Worm (Caenorhabditis elegans) whole organism, L1 larva: ENCODE data around the gene Y20C6A.4.
"Not testable (repeated sequence)": the region's sequence is repeated elsewhere in the genome, so short reads cannot be mapped to it uniquely, and the experiment has no call there.

Experiments
- C04F5.9 ChIP-seq: sonication (generic microtip); optimal IDR thresholded peaks from 2 replicates; lab custom pipeline; 2016; ENCODE audit warnings: missing genetic modification characterization, missing compliant biosample characterization
- C34B4.2 ChIP-seq: sonication (generic microtip); optimal IDR thresholded peaks from 2 replicates; lab custom pipeline; 2017; ENCODE audit warnings: mild to moderate bottlenecking, missing genetic modification characterization, missing compliant biosample characterization
- F16B12.6 ChIP-seq: fragments of 150-350 bp; optimal IDR thresholded peaks from 2 replicates; lab custom pipeline; 2014; ENCODE audit warnings: missing biosample characterization, missing genetic modification characterization
- Y116A8C.19 ChIP-seq: sonication (generic microtip); optimal IDR thresholded peaks from 2 replicates; lab custom pipeline; 2016; ENCODE audit warnings: missing compliant biosample characterization, missing genetic modification characterization, borderline replicate concordance
- ceh-63 ChIP-seq: fragments of 200-800 bp; sonication (Bioruptor generic); optimal IDR thresholded peaks from 2 replicates; lab custom pipeline; 2018; ENCODE audit warnings: mild to moderate bottlenecking, missing genetic modification characterization, missing compliant biosample characterization
- ceh-8 ChIP-seq: fragments of 200-800 bp; sonication (Bioruptor generic); optimal IDR thresholded peaks from 2 replicates; lab custom pipeline; 2018; ENCODE audit warnings: mild to moderate bottlenecking, missing genetic modification characterization, moderate library complexity, missing compliant biosample characterization
- ceh-88 ChIP-seq: fragments of 200-800 bp; sonication (Bioruptor generic); IDR thresholded peaks from 2 replicates; pipeline ENCODE4 v1.3.6; 2022; ENCODE audit warnings: missing genetic modification characterization, missing compliant biosample characterization
- ceh-90 ChIP-seq: sonication (generic microtip); optimal IDR thresholded peaks from 2 replicates; lab custom pipeline; 2016; ENCODE audit warnings: missing genetic modification characterization, missing compliant biosample characterization
- ces-1 ChIP-seq: fragments of 150-350 bp; optimal IDR thresholded peaks from 2 replicates; lab custom pipeline; 2014; ENCODE audit warnings: missing biosample characterization, missing genetic modification reagents, missing genetic modification characterization
- efl-1 ChIP-seq, 4 experiments: fragments of 150-350 bp; optimal IDR thresholded peaks in 3 of 4; peaks in 1 of 4; 1 replicate in 1 of 4; 2 replicates in 3 of 4; lab custom pipeline; 2014; ENCODE audit warnings: missing biosample characterization in 2 of 4, missing genetic modification characterization in 2 of 4, missing genetic modification reagents in 2 of 4
- efl-3 ChIP-seq: fragments of 200-800 bp; sonication (Bioruptor generic); optimal IDR thresholded peaks from 2 replicates; lab custom pipeline; 2018; ENCODE audit warnings: mild to moderate bottlenecking, missing genetic modification characterization, missing compliant biosample characterization
- elt-2 ChIP-seq: sonication (generic microtip); optimal IDR thresholded peaks from 2 replicates; lab custom pipeline; 2016; ENCODE audit warnings: missing genetic modification characterization, mild to moderate bottlenecking, inconsistent platforms, missing compliant biosample characterization, missing genetic modification reagents
- fkh-10 ChIP-seq: sonication (generic microtip); optimal IDR thresholded peaks from 2 replicates; lab custom pipeline; 2017; ENCODE audit warnings: missing biosample characterization, missing genetic modification reagents, missing genetic modification characterization
- hlh-17 ChIP-seq: fragments of 200-800 bp; sonication (Bioruptor generic); optimal IDR thresholded peaks from 2 replicates; lab custom pipeline; 2018; ENCODE audit warnings: missing genetic modification characterization, mild to moderate bottlenecking, missing compliant biosample characterization, moderate library complexity, borderline replicate concordance
- hlh-4 ChIP-seq: sonication (generic microtip); optimal IDR thresholded peaks from 2 replicates; lab custom pipeline; 2016; ENCODE audit warnings: mild to moderate bottlenecking, missing genetic modification characterization, missing compliant biosample characterization
- isw-1 ChIP-seq: fragments of 200-800 bp; sonication (Bioruptor generic); IDR thresholded peaks from 2 replicates; pipeline ENCODE4 v1.3.6; 2022; ENCODE audit warnings: missing genetic modification characterization, missing compliant biosample characterization
- jun-1 ChIP-seq: fragments of 150-350 bp; optimal IDR thresholded peaks from 2 replicates; lab custom pipeline; 2014; ENCODE audit warnings: missing biosample characterization, missing genetic modification reagents, missing genetic modification characterization
- lin-14 ChIP-seq: fragments of 200-800 bp; sonication (Bioruptor generic); optimal IDR thresholded peaks from 2 replicates; lab custom pipeline; 2018; ENCODE audit warnings: mild to moderate bottlenecking, missing genetic modification characterization, moderate library complexity, missing compliant biosample characterization
- lir-3 ChIP-seq: sonication (generic microtip); optimal IDR thresholded peaks from 2 replicates; lab custom pipeline; 2016; ENCODE audit warnings: mild to moderate bottlenecking, missing genetic modification characterization, moderate library complexity, missing compliant biosample characterization; ENCODE audit not compliant: poor library complexity
- lsy-2 ChIP-seq, 2 experiments: fragments of 150-350 bp; optimal IDR thresholded peaks; 2 replicates each; lab custom pipeline; 2014; ENCODE audit warnings: missing biosample characterization in 2 of 2, missing genetic modification characterization in 2 of 2
- mab-9 ChIP-seq: fragments of 200-800 bp; sonication (Bioruptor generic); IDR thresholded peaks from 2 replicates; pipeline ENCODE4 v1.3.6; 2022; ENCODE audit warnings: missing genetic modification reagents, missing genetic modification characterization, missing compliant biosample characterization
- mdl-1 ChIP-seq, 2 experiments: fragments of 150-350 bp; optimal IDR thresholded peaks; 2 replicates each; lab custom pipeline; 2014 to 2017; ENCODE audit warnings: missing biosample characterization in 2 of 2, missing genetic modification characterization in 2 of 2, inconsistent platforms in 1 of 2
- nhr-11 ChIP-seq: fragments of 150-350 bp; optimal IDR thresholded peaks from 2 replicates; lab custom pipeline; 2014; ENCODE audit warnings: missing biosample characterization, missing genetic modification characterization
- nhr-20 ChIP-seq: sonication (generic microtip); optimal IDR thresholded peaks from 2 replicates; lab custom pipeline; 2016; ENCODE audit warnings: mild to moderate bottlenecking, missing genetic modification characterization, missing compliant biosample characterization
- nhr-237 ChIP-seq: fragments of 150-350 bp; optimal IDR thresholded peaks from 2 replicates; lab custom pipeline; 2014; ENCODE audit warnings: missing biosample characterization, missing genetic modification characterization
- nhr-71 ChIP-seq: sonication (generic microtip); optimal IDR thresholded peaks from 2 replicates; lab custom pipeline; 2016; ENCODE audit warnings: mild to moderate bottlenecking, missing genetic modification characterization, moderate library complexity, missing compliant biosample characterization
- nhr-90 ChIP-seq: sonication (generic microtip); optimal IDR thresholded peaks from 2 replicates; lab custom pipeline; 2016; ENCODE audit warnings: mild to moderate bottlenecking, missing genetic modification characterization, missing compliant biosample characterization; ENCODE audit not compliant: poor library complexity
- pax-3 ChIP-seq: fragments of 200-800 bp; sonication (Bioruptor generic); optimal IDR thresholded peaks from 2 replicates; lab custom pipeline; 2018; ENCODE audit warnings: mild to moderate bottlenecking, missing genetic modification characterization, moderate library complexity, missing compliant biosample characterization
- pqm-1 ChIP-seq: sonication (generic microtip); optimal IDR thresholded peaks from 3 replicates; lab custom pipeline; 2017; ENCODE audit warnings: missing biosample characterization, missing genetic modification characterization
- snpc-4 ChIP-seq: fragments of 150-350 bp; optimal IDR thresholded peaks from 2 replicates; lab custom pipeline; 2014; ENCODE audit warnings: missing biosample characterization, missing genetic modification characterization
- snu-23 ChIP-seq: sonication (generic microtip); optimal IDR thresholded peaks from 2 replicates; lab custom pipeline; 2016; ENCODE audit warnings: missing genetic modification characterization, missing compliant biosample characterization
- sox-4 ChIP-seq: sonication (generic microtip); optimal IDR thresholded peaks from 2 replicates; lab custom pipeline; 2016; ENCODE audit warnings: missing genetic modification characterization, missing compliant biosample characterization
- unc-130 ChIP-seq: fragments of 150-350 bp; optimal IDR thresholded peaks from 2 replicates; lab custom pipeline; 2017; ENCODE audit warnings: missing biosample characterization, missing genetic modification characterization, inconsistent platforms
- unc-98 ChIP-seq: fragments of 200-800 bp; sonication (Bioruptor generic); IDR thresholded peaks from 2 replicates; pipeline ENCODE4 v1.3.6; 2022; ENCODE audit warnings: missing genetic modification characterization, missing compliant biosample characterization
- xbp-1 ChIP-seq: sonication (generic microtip); optimal IDR thresholded peaks from 2 replicates; lab custom pipeline; 2016; ENCODE audit warnings: missing genetic modification characterization, missing compliant biosample characterization

Y20C6A.4 gene

DNA sequence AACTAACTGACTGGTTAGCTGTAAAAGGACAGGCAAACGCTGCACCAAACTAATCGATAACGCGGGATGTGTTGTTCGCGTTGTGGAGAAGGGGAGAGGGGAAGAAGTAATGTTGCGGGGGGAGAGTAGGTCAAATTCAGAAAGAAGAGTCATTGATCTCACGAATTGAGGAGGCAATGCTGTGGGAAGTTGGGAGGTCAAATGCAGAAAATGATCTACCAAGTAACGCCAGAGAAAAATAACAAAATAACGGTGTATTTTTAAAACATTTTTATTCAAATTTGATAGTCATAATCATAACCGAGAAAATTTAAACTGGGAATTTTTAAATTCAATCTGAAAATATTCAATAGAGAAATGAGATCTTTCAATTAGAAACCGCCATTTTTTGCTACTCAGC, 29.9 kb upstream of the Y20C6A.4 start, which contains the start of gene lsy-27:
TSS of gene lsy-27 (minus strand) at position 101 of the 400 bp plus-strand sequence.
- TF ChIP-seq efl-3 (GFP tag; lab: Kevin White, UChicago) = no peak
- no peak for TF ChIP-seq jun-1 (tag; lab: Kevin White, UChicago)
- no peak for TF ChIP-seq pax-3 (tag; lab: Kevin White, UChicago)
- no peak for TF ChIP-seq lsy-2 (tag; optimal IDR thresholded peaks at IDR 0.05; lab: Kevin White, UChicago)
- no peak for TF ChIP-seq elt-2 (tag; lab: Kevin White, UChicago)
- TF ChIP-seq pqm-1 (tag; lab: Kevin White, UChicago) = no peak
- no peak for TF ChIP-seq snu-23 (GFP tag; lab: Kevin White, UChicago)
- TF ChIP-seq mab-9 (GFP tag; lab: Robert Waterston, UW) = no peak
- TF ChIP-seq hlh-17 (GFP tag; lab: Kevin White, UChicago) = no peak
- no peak for TF ChIP-seq isw-1 (GFP tag; lab: Robert Waterston, UW)

DNA sequence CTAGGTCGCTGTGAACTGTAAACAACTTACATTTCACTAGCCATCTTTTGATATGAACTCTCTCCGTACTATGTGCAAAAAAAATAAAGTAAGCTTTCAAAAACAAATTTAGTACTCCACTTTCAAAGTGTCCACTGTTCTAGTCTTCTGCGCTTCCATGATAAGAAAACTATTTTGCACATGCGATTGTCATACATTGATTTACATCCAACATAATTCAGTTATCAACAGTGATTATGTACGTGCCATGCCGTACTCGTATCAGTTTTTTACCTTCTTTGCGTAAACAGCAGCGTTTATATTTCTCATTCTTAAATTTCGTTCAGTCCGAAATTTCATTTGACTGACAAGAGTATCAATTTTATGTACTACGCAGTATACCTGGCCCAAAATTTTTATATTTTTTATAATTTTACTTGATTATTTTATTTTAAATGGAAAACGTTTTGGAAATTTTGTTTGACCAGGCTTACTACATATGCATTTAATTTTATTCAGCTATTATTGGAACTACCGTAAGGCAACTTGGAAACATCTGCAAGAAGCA, 27.1 kb upstream of the Y20C6A.4 start, which contains the start of the genes fbxa-134 and F47H4.2:
TSS of gene fbxa-134 (minus strand) at position 44 of the 547 bp plus-strand sequence.
TSS of gene F47H4.2 (plus strand) at position 497 of the 547 bp plus-strand sequence.
- TF ChIP-seq elt-2 (tag; lab: Kevin White, UChicago) = peak; percentile 78
- TF ChIP-seq fkh-10 (GFP tag; lab: Kevin White, UChicago) = no peak
- no peak for TF ChIP-seq ces-1 (GFP tag; lab: Kevin White, UChicago)
- peak; percentile 51 for TF ChIP-seq pqm-1 (tag; lab: Kevin White, UChicago)
- TF ChIP-seq ceh-90 (tag; lab: Kevin White, UChicago) = no peak
- TF ChIP-seq, all 84 proteins: peak for 2

DNA sequence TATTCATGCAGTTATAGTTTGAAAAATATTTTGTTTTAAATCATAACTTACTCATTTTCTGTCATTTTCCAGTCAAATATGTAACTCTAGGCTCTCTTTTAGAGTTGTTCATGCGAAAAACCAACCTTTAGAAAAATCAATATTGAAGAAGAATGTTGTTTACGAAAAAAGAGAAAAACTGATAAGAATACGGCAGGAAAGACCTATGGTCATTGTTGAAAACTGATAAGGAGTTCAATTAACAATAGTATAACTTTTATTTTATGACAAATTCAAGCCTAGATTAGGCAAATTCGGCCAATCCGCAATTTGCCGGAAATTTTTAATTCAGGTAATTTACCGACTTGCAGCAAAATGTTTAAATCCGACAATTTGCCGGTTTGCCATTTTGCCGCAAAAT, 3.4 kb upstream of the Y20C6A.4 start, which contains the start of gene Y20C6A.1:
TSS of gene Y20C6A.1 (minus strand) at position 107 of the 400 bp plus-strand sequence.
- no peak for TF ChIP-seq lir-3 (tag; lab: Kevin White, UChicago)
- peak; percentile 58 for TF ChIP-seq elt-2 (tag; lab: Kevin White, UChicago)
- TF ChIP-seq, all 84 proteins: peak for 1

DNA sequence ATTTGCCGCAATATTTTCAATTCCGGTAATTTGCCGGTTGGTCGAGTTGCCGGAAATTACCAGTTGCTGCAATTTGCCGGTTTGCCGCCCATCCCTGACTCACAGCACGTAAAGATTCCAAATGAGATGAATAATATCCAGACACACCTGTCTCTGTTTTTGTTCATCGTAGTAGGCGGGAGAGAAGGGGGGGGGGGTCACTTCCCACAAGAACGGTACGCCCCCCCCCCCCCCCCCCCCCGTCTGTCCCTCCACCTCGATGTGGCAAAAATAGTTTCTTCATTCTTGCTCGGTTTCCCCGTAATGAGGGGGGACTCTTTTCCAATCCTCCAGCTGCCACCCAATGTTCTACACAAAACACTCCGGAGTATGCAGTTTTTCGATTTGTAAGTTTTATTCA, 2.9 kb upstream of the Y20C6A.4 start, which contains the start of gene fbxb-7:
TSS of gene fbxb-7 (plus strand) at position 267 of the 400 bp plus-strand sequence.
- no peak for TF ChIP-seq F16B12.6 (tag; lab: Kevin White, UChicago)
- TF ChIP-seq nhr-20 (tag; lab: Kevin White, UChicago) = no peak
- TF ChIP-seq C04F5.9 = no peak
- TF ChIP-seq ceh-8 (GFP tag; lab: Kevin White, UChicago) = peak; percentile 23
- TF ChIP-seq, all 84 proteins: peak for 1

DNA sequence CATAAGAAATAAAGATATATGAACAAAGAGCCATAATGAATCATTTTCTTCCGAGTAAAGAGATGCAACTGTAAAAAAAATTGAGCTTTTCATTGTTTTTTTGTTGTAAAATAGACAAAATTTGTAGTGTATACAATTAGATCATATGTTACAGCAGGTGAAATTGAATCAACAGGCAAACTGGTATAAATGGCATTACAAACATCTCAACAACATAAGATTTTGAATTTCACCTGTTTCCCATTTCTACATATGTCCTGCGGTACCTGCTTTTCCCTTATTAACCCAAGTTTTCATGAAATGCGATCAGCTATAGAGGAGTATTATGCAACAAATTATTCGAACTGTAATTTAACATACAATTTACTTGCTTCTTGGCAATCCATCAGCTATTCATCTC, 15.3 kb downstream of the Y20C6A.4 start, which contains the start of gene srh-120:
TSS of gene srh-120 (plus strand) at position 301 of the 400 bp plus-strand sequence.
- no peak for TF ChIP-seq snpc-4 (tag; lab: Kevin White, UChicago)
- TF ChIP-seq ceh-88 (GFP tag; lab: Robert Waterston, UW) = no peak
- TF ChIP-seq efl-1 (optimal IDR thresholded peaks at IDR 0.05; lab: Kevin White, UChicago) = no peak
- peak in 1 of 2 experiments; percentile 39 for TF ChIP-seq efl-1 (GFP tag; optimal IDR thresholded peaks at IDR 0.05 in 1 of 2; lab: Kevin White, UChicago)
- TF ChIP-seq, all 84 proteins: peak for 1

DNA sequence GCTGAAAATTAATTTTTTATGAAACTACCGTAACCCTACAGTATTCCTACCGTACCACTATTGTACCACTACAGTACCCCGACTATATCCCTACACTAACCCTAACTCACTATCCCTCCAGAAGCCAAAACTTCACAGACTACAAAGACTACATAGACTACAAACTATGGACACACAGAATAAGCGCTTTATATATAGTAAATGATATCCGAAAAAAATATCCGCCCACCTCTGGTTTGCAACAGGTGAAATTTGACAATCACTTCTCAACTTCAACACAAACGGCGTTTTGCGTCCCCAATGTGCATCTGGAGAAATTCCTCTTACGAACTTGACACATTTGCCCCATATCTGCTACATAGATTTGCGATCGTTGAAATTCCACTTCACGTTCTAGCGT, 29.9 kb downstream of the Y20C6A.4 start, which contains the start of gene srh-132:
TSS of gene srh-132 (plus strand) at position 301 of the 400 bp plus-strand sequence.
- TF ChIP-seq unc-98; jun-1 (tag; lab: Kevin White, UChicago); nhr-11 (tag; lab: Kevin White, UChicago): not testable (repeated sequence)

DNA sequence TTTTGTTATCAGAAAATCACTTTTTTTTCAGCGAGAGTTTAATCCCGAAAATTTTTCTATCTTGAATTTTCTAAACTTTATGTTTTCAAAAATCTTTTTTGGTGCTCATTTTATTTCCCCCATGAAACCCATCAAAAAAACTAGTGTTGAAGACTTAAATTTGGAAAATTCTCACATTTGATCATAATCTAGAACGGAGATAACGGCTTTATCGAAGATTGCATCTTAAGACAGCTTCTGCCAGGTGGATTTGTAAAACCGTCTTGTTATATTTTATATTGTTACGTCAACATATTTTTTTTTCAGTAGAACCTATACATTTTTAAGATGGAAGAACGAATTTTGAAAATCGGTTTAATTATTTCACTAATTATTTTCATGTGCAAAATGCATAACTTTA, 34.9 kb downstream of the Y20C6A.4 start, which contains the start of gene T27C5.12:
TSS of gene T27C5.12 (plus strand) at position 301 of the 400 bp plus-strand sequence.
- TF ChIP-seq hlh-4 (tag; lab: Kevin White, UChicago) (no peak), Y116A8C.19 (no peak), pax-3 (tag; lab: Kevin White, UChicago) (no peak), lin-14 (no peak), xbp-1 (tag; lab: Kevin White, UChicago) (no peak), hlh-17 (GFP tag; lab: Kevin White, UChicago) (no peak), C34B4.2 (tag; lab: Kevin White, UChicago) (no peak), sox-4 (no peak), mdl-1 (tag; optimal IDR thresholded peaks at IDR 0.05; lab: Kevin White, UChicago) (no peak), ceh-90 (tag; lab: Kevin White, UChicago) (no peak), fkh-10 (GFP tag; lab: Kevin White, UChicago) (no peak), nhr-237 (tag; lab: Kevin White, UChicago) (no peak), nhr-71 (tag; lab: Kevin White, UChicago) (no peak), ceh-63 (no peak), nhr-90 (no peak), mab-9 (GFP tag; lab: Robert Waterston, UW) (no peak), unc-130 (tag; lab: Kevin White, UChicago) (no peak)
